Fruit fly (Drosophila melanogaster) whole organism, embryonic: Measurements from ENCODE around the gene nan.

Experiments
- Aef1 ChIP-seq: fragments of 200-800 bp; sonication (Bioruptor generic); IDR thresholded peaks from 3 replicates; pipeline ENCODE4 v1.3.6; 2022; ENCODE audit warnings: missing biosample characterization, missing genetic modification characterization
- CG11696 ChIP-seq: fragments of 200-800 bp; sonication (Bioruptor generic); IDR thresholded peaks from 2 replicates; pipeline ENCODE4 v1.3.6; 2022; ENCODE audit warnings: missing biosample characterization, missing genetic modification characterization
- CG11723 ChIP-seq: fragments of 200-800 bp; sonication (Bioruptor generic); optimal IDR thresholded peaks from 2 replicates; lab custom pipeline; 2017; ENCODE audit warnings: missing biosample characterization, mild to moderate bottlenecking, missing genetic modification characterization
- CG12769 ChIP-seq: fragments of 200-800 bp; sonication (Bioruptor generic); optimal IDR thresholded peaks from 2 replicates; lab custom pipeline; 2019; ENCODE audit warnings: missing biosample characterization, mild to moderate bottlenecking, missing genetic modification characterization, moderate library complexity
- CG13424 ChIP-seq: fragments of 200-800 bp; sonication (Bioruptor generic); optimal IDR thresholded peaks from 2 replicates; lab custom pipeline; 2019; ENCODE audit warnings: missing biosample characterization, mild to moderate bottlenecking, missing genetic modification characterization, moderate library complexity
- CG13624 ChIP-seq: fragments of 200-800 bp; sonication (Bioruptor generic); optimal IDR thresholded peaks from 2 replicates; lab custom pipeline; 2016; ENCODE audit warnings: missing biosample characterization, missing genetic modification characterization
- CG13894 ChIP-seq: fragments of 200-800 bp; sonication (Bioruptor generic); optimal IDR thresholded peaks from 3 replicates; lab custom pipeline; 2018; ENCODE audit warnings: missing biosample characterization, mild to moderate bottlenecking, missing genetic modification characterization, moderate library complexity
- CG15514 ChIP-seq: fragments of 200-800 bp; sonication (Bioruptor generic); optimal IDR thresholded peaks from 3 replicates; lab custom pipeline; 2017; ENCODE audit warnings: missing biosample characterization, missing genetic modification characterization, mild to moderate bottlenecking, moderate library complexity, missing genetic modification reagents
- CG15601 ChIP-seq: fragments of 200-800 bp; sonication (Bioruptor generic); optimal IDR thresholded peaks from 3 replicates; lab custom pipeline; 2019; ENCODE audit warnings: missing biosample characterization, mild to moderate bottlenecking, missing genetic modification characterization, moderate library complexity
- CG1603 ChIP-seq: fragments of 200-800 bp; sonication (Bioruptor generic); optimal IDR thresholded peaks from 2 replicates; lab custom pipeline; 2019; ENCODE audit warnings: missing biosample characterization, mild to moderate bottlenecking, missing genetic modification characterization, moderate library complexity
- CG18599 ChIP-seq: fragments of 200-800 bp; sonication (Bioruptor generic); optimal IDR thresholded peaks from 3 replicates; lab custom pipeline; 2017; ENCODE audit warnings: missing biosample characterization, missing genetic modification characterization, mild to moderate bottlenecking, moderate library complexity, missing genetic modification reagents
- CG18764 ChIP-seq: fragments of 200-800 bp; sonication (Bioruptor generic); optimal IDR thresholded peaks from 3 replicates; lab custom pipeline; 2016; ENCODE audit warnings: missing biosample characterization, missing genetic modification characterization
- CG2199 ChIP-seq: fragments of 200-800 bp; sonication (Bioruptor generic); IDR thresholded peaks from 3 replicates; pipeline ENCODE4 v1.3.6; 2022; ENCODE audit warnings: missing biosample characterization, missing genetic modification characterization
- CG30403 ChIP-seq: fragments of 200-800 bp; sonication (Bioruptor generic); optimal IDR thresholded peaks from 3 replicates; lab custom pipeline; 2016; ENCODE audit warnings: missing biosample characterization, missing genetic modification characterization
- CG43689 ChIP-seq: fragments of 200-800 bp; sonication (Bioruptor generic); IDR thresholded peaks from 2 replicates; pipeline ENCODE4 v1.3.6; 2022; ENCODE audit warnings: missing biosample characterization, missing genetic modification characterization
- CG6791 ChIP-seq: fragments of 200-800 bp; sonication (Bioruptor generic); IDR thresholded peaks from 3 replicates; pipeline ENCODE4 v1.3.6; 2022; ENCODE audit warnings: missing biosample characterization, missing genetic modification characterization; ENCODE audit not compliant: partially characterized antibody
- CG7987 ChIP-seq: fragments of 200-800 bp; sonication (Bioruptor generic); optimal IDR thresholded peaks from 2 replicates; lab custom pipeline; 2018; ENCODE audit warnings: missing biosample characterization, mild to moderate bottlenecking, missing genetic modification characterization, moderate library complexity
- CG8089 ChIP-seq: fragments of 200-800 bp; sonication (Bioruptor generic); optimal IDR thresholded peaks from 3 replicates; lab custom pipeline; 2016; ENCODE audit warnings: missing biosample characterization, missing genetic modification characterization
- CG8281 ChIP-seq: fragments of 200-800 bp; sonication (Bioruptor generic); optimal IDR thresholded peaks from 2 replicates; lab custom pipeline; 2018; ENCODE audit warnings: missing biosample characterization, mild to moderate bottlenecking, missing genetic modification characterization, moderate library complexity
- CG8290 ChIP-seq, 3 experiments: fragments of 200-800 bp; sonication (Bioruptor generic); optimal IDR thresholded peaks; 2 replicates each; lab custom pipeline; 2016 to 2019; ENCODE audit warnings: missing biosample characterization in 3 of 3, missing genetic modification characterization in 3 of 3, mild to moderate bottlenecking in 2 of 3, moderate library complexity in 1 of 3
- D ChIP-seq, 2 experiments: fragments of 200-800 bp in 1 of 2; fragments of >200 bp in 1 of 2; sonication (Bioruptor generic) in 1 of 2; optimal IDR thresholded peaks; 2 replicates in 1 of 2; 3 replicates in 1 of 2; lab custom pipeline; 2017; ENCODE audit warnings: mild to moderate bottlenecking in 1 of 2, missing biosample characterization in 1 of 2, missing genetic modification characterization in 1 of 2, missing genetic modification reagents in 1 of 2
- Eip74EF ChIP-seq, 2 experiments: fragments of 200-800 bp in 1 of 2; fragments of >200 bp in 1 of 2; sonication (Bioruptor generic) in 1 of 2; optimal IDR thresholded peaks; 2 replicates each; lab custom pipeline; 2017 to 2019; ENCODE audit warnings: missing biosample characterization in 2 of 2, missing genetic modification characterization in 2 of 2, mild to moderate bottlenecking in 1 of 2, moderate library complexity in 1 of 2
- HmgD ChIP-seq: fragments of 200-800 bp; sonication (Bioruptor generic); optimal IDR thresholded peaks from 3 replicates; lab custom pipeline; 2016; ENCODE audit warnings: missing biosample characterization, missing genetic modification characterization
- Hr39 ChIP-seq: fragments of >200 bp; optimal IDR thresholded peaks from 2 replicates; lab custom pipeline; 2017
- Hr51 ChIP-seq, 2 experiments: fragments of 200-800 bp; sonication (Bioruptor generic); optimal IDR thresholded peaks; 2 replicates in 1 of 2; 3 replicates in 1 of 2; lab custom pipeline; 2016 to 2018; ENCODE audit warnings: missing biosample characterization in 2 of 2, missing genetic modification characterization in 2 of 2, mild to moderate bottlenecking in 1 of 2, moderate library complexity in 1 of 2
- NFAT ChIP-seq: fragments of 200-800 bp; sonication (Bioruptor generic); IDR thresholded peaks from 2 replicates; pipeline ENCODE4 v1.3.6; 2022; ENCODE audit warnings: missing biosample characterization, missing genetic modification characterization
- NK7.1 ChIP-seq: fragments of 200-800 bp; sonication (Bioruptor generic); optimal IDR thresholded peaks from 3 replicates; lab custom pipeline; 2016; ENCODE audit warnings: missing biosample characterization, missing genetic modification characterization
- Neu2 ChIP-seq: fragments of 200-800 bp; sonication (Bioruptor generic); optimal IDR thresholded peaks from 3 replicates; lab custom pipeline; 2016; ENCODE audit warnings: missing biosample characterization, missing genetic modification characterization, borderline replicate concordance
- Oli ChIP-seq: fragments of 200-800 bp; sonication (Bioruptor generic); optimal IDR thresholded peaks from 2 replicates; lab custom pipeline; 2018; ENCODE audit warnings: missing biosample characterization, mild to moderate bottlenecking, missing genetic modification characterization, moderate library complexity
- Rx ChIP-seq: fragments of 200-800 bp; sonication (Bioruptor generic); IDR thresholded peaks from 2 replicates; pipeline ENCODE4 v1.3.6; 2022; ENCODE audit warnings: missing biosample characterization, missing genetic modification characterization
- Six4 ChIP-seq: fragments of 200-800 bp; sonication (Bioruptor generic); optimal IDR thresholded peaks from 2 replicates; lab custom pipeline; 2016; ENCODE audit warnings: missing biosample characterization, missing genetic modification characterization
- YL-1 ChIP-seq: fragments of 200-800 bp; sonication (Bioruptor generic); optimal IDR thresholded peaks from 3 replicates; lab custom pipeline; 2017; ENCODE audit warnings: missing biosample characterization, mild to moderate bottlenecking, missing genetic modification characterization
- abd-A ChIP-seq: fragments of 200-800 bp; sonication (Bioruptor generic); optimal IDR thresholded peaks from 3 replicates; lab custom pipeline; 2019; ENCODE audit warnings: missing biosample characterization, mild to moderate bottlenecking, missing genetic modification characterization, moderate library complexity
- bsh ChIP-seq, 2 experiments: fragments of 200-800 bp; sonication (Bioruptor generic); optimal IDR thresholded peaks; 2 replicates each; lab custom pipeline; 2017 to 2018; ENCODE audit warnings: mild to moderate bottlenecking in 2 of 2, missing biosample characterization in 2 of 2, missing genetic modification characterization in 2 of 2, moderate library complexity in 1 of 2
- ems ChIP-seq: fragments of 200-800 bp; sonication (Bioruptor generic); optimal IDR thresholded peaks from 3 replicates; lab custom pipeline; 2016; ENCODE audit warnings: missing biosample characterization, missing genetic modification characterization
- fd3F ChIP-seq: fragments of 200-800 bp; sonication (Bioruptor generic); optimal IDR thresholded peaks from 2 replicates; lab custom pipeline; 2018; ENCODE audit warnings: missing biosample characterization, mild to moderate bottlenecking, missing genetic modification characterization, moderate library complexity
- fru ChIP-seq: fragments of >200 bp; optimal IDR thresholded peaks from 2 replicates; lab custom pipeline; 2017
- lilli ChIP-seq: fragments of 200-800 bp; sonication (Bioruptor generic); optimal IDR thresholded peaks from 3 replicates; lab custom pipeline; 2016; ENCODE audit warnings: missing biosample characterization, missing genetic modification characterization
- odd ChIP-seq: fragments of 200-800 bp; sonication (Bioruptor generic); optimal IDR thresholded peaks from 2 replicates; lab custom pipeline; 2017; ENCODE audit warnings: missing biosample characterization, mild to moderate bottlenecking, missing genetic modification characterization
- onecut ChIP-seq: fragments of 200-800 bp; sonication (Bioruptor generic); IDR thresholded peaks from 2 replicates; pipeline ENCODE4 v1.3.6; 2022; ENCODE audit warnings: missing biosample characterization, missing genetic modification characterization
- p53 ChIP-seq: fragments of 200-800 bp; sonication (Bioruptor generic); optimal IDR thresholded peaks from 2 replicates; lab custom pipeline; 2016; ENCODE audit warnings: missing biosample characterization, missing genetic modification characterization
- prd ChIP-seq, 3 experiments: fragments of >200 bp in 2 of 3; fragments of 200-800 bp in 1 of 3; sonication (Bioruptor generic) in 1 of 3; optimal IDR thresholded peaks in 2 of 3; IDR thresholded peaks in 1 of 3; 2 replicates in 2 of 3; 3 replicates in 1 of 3; pipeline versions ENCODE4 v1.3.6 to Lab custom; 2017 to 2022; ENCODE audit warnings: missing biosample characterization in 1 of 3, missing genetic modification characterization in 1 of 3
- pzg ChIP-seq: fragments of 200-800 bp; sonication (Bioruptor generic); optimal IDR thresholded peaks from 3 replicates; lab custom pipeline; 2018; ENCODE audit warnings: missing biosample characterization, mild to moderate bottlenecking, missing genetic modification characterization, moderate library complexity
- sd ChIP-seq: fragments of 200-800 bp; sonication (Bioruptor generic); optimal IDR thresholded peaks from 3 replicates; lab custom pipeline; 2018; ENCODE audit warnings: missing biosample characterization, mild to moderate bottlenecking, missing genetic modification characterization, moderate library complexity
- sqz ChIP-seq: fragments of 200-800 bp; sonication (Bioruptor generic); optimal IDR thresholded peaks from 3 replicates; lab custom pipeline; 2018; ENCODE audit warnings: missing biosample characterization, mild to moderate bottlenecking, missing genetic modification characterization
- stc ChIP-seq: fragments of 200-800 bp; sonication (Bioruptor generic); IDR thresholded peaks from 2 replicates; pipeline ENCODE4 v1.3.6; 2022; ENCODE audit warnings: missing biosample characterization, missing genetic modification characterization
- tup ChIP-seq: fragments of 200-800 bp; sonication (Bioruptor generic); optimal IDR thresholded peaks from 2 replicates; lab custom pipeline; 2016; ENCODE audit warnings: missing biosample characterization, mild to moderate bottlenecking, missing genetic modification characterization, moderate library complexity
- usp ChIP-seq: fragments of >200 bp; optimal IDR thresholded peaks from 2 replicates; lab custom pipeline; 2017; ENCODE audit warnings: missing biosample characterization, missing genetic modification characterization
- wor ChIP-seq: fragments of 200-800 bp; sonication (Bioruptor generic); IDR thresholded peaks from 2 replicates; pipeline ENCODE4 v1.3.6; 2022; ENCODE audit warnings: missing biosample characterization, missing genetic modification characterization

nan gene

DNA sequence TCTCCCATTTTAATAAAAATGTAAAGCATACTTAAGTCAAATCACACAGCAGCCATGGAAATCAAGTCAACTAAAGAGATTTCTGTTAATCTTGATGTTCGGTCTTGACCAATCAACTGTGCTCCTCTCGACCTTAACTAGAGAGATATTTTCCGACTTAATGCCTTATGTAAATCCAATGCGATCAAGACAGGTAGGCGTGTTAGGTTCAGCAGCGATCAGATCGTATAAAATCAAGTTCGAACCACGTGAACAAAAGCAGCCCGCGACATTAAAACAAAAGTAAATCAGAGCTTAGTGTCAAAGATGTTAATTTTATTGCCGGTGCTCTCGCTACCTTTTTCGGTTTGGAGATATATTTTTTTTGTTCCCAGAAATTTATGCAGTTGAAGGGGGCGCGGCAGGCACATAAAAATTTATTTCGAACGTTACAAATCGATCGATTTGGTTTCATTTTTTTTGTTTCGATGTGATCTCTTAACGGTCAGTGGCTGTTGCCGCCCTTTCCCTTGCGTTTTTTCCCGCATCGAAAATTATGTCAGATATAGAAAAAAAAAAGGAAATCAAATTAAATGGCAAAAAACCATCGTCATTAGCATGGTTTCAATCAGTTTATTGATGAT lies 31.4 kb downstream of the nan start (continued):
- no peak for TF ChIP-seq CG2199
- peak; percentile 6 for TF ChIP-seq CG12769 (tag; lab: Kevin White, UChicago)
- TF ChIP-seq CG15601 (tag; lab: Kevin White, UChicago), result no peak
- TF ChIP-seq CG11696, result no peak
- TF ChIP-seq YL-1 (GFP tag; lab: Kevin White, UChicago), result no peak
- TF ChIP-seq Oli (tag; lab: Kevin White, UChicago), result no peak
- no peak for TF ChIP-seq NK7.1 (GFP tag; lab: Kevin White, UChicago)
- TF ChIP-seq CG8089, result no peak
- no peak for TF ChIP-seq CG11723 (GFP tag; lab: Kevin White, UChicago)
- no peak for TF ChIP-seq CG18764
- TF ChIP-seq ems (GFP tag; lab: Kevin White, UChicago), result no peak
- no peak for TF ChIP-seq Aef1 (GFP tag; lab: Robert Waterston, UW)
- peak; percentile 99 for TF ChIP-seq abd-A (tag; lab: Kevin White, UChicago)
- TF ChIP-seq Hr51 (GFP tag; optimal IDR thresholded peaks at IDR 0.05; lab: Kevin White, UChicago), result no peak
- TF ChIP-seq sqz (GFP tag; lab: Kevin White, UChicago), result peak; percentile 74
- TF ChIP-seq CG30403 (GFP tag; lab: Kevin White, UChicago), result no peak
- no peak for TF ChIP-seq usp
- no peak for TF ChIP-seq Neu2 (GFP tag; lab: Kevin White, UChicago)
- TF ChIP-seq sd (tag; lab: Kevin White, UChicago), result peak; percentile 16
- no peak for TF ChIP-seq CG43689 (GFP tag; lab: Robert Waterston, UW)
- no peak for TF ChIP-seq CG1603 (tag; lab: Kevin White, UChicago)
- TF ChIP-seq CG13894 (tag; lab: Kevin White, UChicago), result peak; percentile 16
- TF ChIP-seq fd3F, result no peak
- TF ChIP-seq HmgD (GFP tag; lab: Kevin White, UChicago), result no peak
- TF ChIP-seq CG18599, result no peak
- no peak for TF ChIP-seq prd (optimal IDR thresholded peaks at IDR 0.05; lab: Kevin White, UChicago)
- no peak for TF ChIP-seq prd (GFP tag; IDR thresholded peaks at IDR 0.05; lab: Robert Waterston, UW)
- TF ChIP-seq onecut (GFP tag; lab: Robert Waterston, UW), result peak; percentile 54
- TF ChIP-seq Eip74EF (GFP tag; optimal IDR thresholded peaks at IDR 0.05; lab: Kevin White, UChicago), result no peak
- no peak for TF ChIP-seq CG13424 (tag; lab: Kevin White, UChicago)
- TF ChIP-seq D (optimal IDR thresholded peaks at IDR 0.05; lab: Kevin White, UChicago), result no peak
- no peak for TF ChIP-seq D (GFP tag; optimal IDR thresholded peaks at IDR 0.05; lab: Kevin White, UChicago)
- no peak for TF ChIP-seq Rx (GFP tag; lab: Robert Waterston, UW)
- TF ChIP-seq CG13624 (GFP tag; lab: Kevin White, UChicago), result no peak
- no peak for TF ChIP-seq pzg (GFP tag; lab: Kevin White, UChicago)
- TF ChIP-seq fru, result no peak
- no peak for TF ChIP-seq tup (GFP tag; lab: Kevin White, UChicago)
- TF ChIP-seq Six4 (GFP tag; lab: Kevin White, UChicago), result no peak
- TF ChIP-seq CG7987, result no peak
- TF ChIP-seq CG8281, result no peak
- no peak for TF ChIP-seq bsh (GFP tag; optimal IDR thresholded peaks at IDR 0.05; lab: Kevin White, UChicago)
- TF ChIP-seq stc, result no peak
- TF ChIP-seq CG15514 (GFP tag; lab: Kevin White, UChicago), result no peak
- no peak for TF ChIP-seq odd (GFP tag; lab: Kevin White, UChicago)
- TF ChIP-seq CG8290 (GFP tag; optimal IDR thresholded peaks at IDR 0.05; lab: Kevin White, UChicago), result no peak
- TF ChIP-seq CG8290 (tag; optimal IDR thresholded peaks at IDR 0.05; lab: Kevin White, UChicago), result no peak
- TF ChIP-seq lilli (GFP tag; lab: Kevin White, UChicago), result no peak
- no peak for TF ChIP-seq CG6791 (GFP tag; lab: Robert Waterston, UW)
- no peak for TF ChIP-seq NFAT
- TF ChIP-seq Hr39, result no peak
- no peak for TF ChIP-seq wor
- no peak for TF ChIP-seq p53 (GFP tag; lab: Kevin White, UChicago)
